Worm (Caenorhabditis elegans) whole organism, young adult: ENCODE measurements around the gene txt-17.

ENCODE experiments used
- Y67H2A.10 ChIP-seq: fragments of 200-800 bp; sonication (Bioruptor generic); conservative IDR thresholded peaks from 2 replicates; pipeline ENCODE4 v1.3.6; 2022; ENCODE audit warnings: missing genetic modification reagents, missing genetic modification characterization, missing compliant biosample characterization
- lin-26 ChIP-seq: fragments of 200-800 bp; sonication (Bioruptor generic); IDR thresholded peaks from 2 replicates; pipeline ENCODE4 v1.3.6; 2022; ENCODE audit warnings: missing genetic modification reagents, missing genetic modification characterization, missing compliant biosample characterization
- pha-4 ChIP-seq: fragments of 150-350 bp; sonication (generic microtip); optimal IDR thresholded peaks from 2 replicates; lab custom pipeline; 2014; ENCODE audit warnings: missing biosample characterization, missing genetic modification reagents, missing genetic modification characterization
- sea-2 ChIP-seq: fragments of 200-800 bp; sonication (Bioruptor generic); IDR thresholded peaks from 2 replicates; pipeline ENCODE4 v1.3.6; 2022; ENCODE audit warnings: missing genetic modification characterization, missing compliant biosample characterization
- snpc-3.4 ChIP-seq: sonication (generic microtip); optimal IDR thresholded peaks from 2 replicates; lab custom pipeline; 2017; ENCODE audit warnings: missing genetic modification characterization, mild to moderate bottlenecking, missing compliant biosample characterization, antibody characterized with exemption, moderate library complexity, missing genotype, missing genetic modification reagents

DNA sequence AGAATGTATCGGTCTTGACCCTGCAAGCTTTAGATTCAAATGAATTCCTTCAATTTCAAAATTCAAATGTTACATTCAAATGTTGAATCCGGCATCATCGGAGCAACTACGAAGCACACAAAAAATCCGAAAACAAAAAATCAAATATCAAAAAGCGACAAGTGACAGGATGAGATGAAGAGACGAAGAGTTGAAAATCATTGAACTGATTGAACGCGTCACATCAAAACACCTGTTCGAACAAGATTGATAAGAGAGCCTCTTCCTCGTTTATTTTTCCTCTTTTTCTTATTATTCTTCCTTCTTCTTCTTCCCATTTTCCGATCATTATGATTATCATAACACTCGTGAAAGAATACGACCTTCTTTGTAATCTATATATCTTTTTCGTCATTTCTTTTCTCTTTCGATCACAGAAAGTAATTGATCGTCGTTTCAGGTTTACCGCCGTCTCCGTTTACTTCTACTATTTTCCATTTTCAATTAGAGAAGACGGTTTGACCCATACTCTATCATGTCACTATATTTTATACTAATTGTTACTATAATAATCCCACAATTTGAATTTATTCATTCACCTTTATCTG is 32.6 kb upstream of the txt-17 start, which contains the start of gene VC5.2:
- TF ChIP-seq lin-26 (GFP tag; lab: Robert Waterston, UW) (no peak), Y67H2A.10 (GFP tag; lab: Robert Waterston, UW) (no peak), snpc-3.4 (tag; lab: Kevin White, UChicago) (no peak), pha-4 (tag; lab: Kevin White, UChicago) (no peak), sea-2 (GFP tag; lab: Robert Waterston, UW) (no peak)
